Fruit fly (Drosophila melanogaster) whole organism, wandering third instar larva: ENCODE measurements around the gene Eig71Ee.

Source experiments
- Abd-B ChIP-seq: fragments of >200 bp; optimal IDR thresholded peaks from 2 replicates; lab custom pipeline; 2017; ENCODE audit warnings: missing biosample characterization, missing genetic modification characterization
- CG32264 ChIP-seq: fragments of 200-800 bp; sonication (Bioruptor generic); optimal IDR thresholded peaks from 2 replicates; lab custom pipeline; 2016; ENCODE audit warnings: missing biosample characterization, missing genetic modification characterization
- CG9705 ChIP-seq: fragments of 200-800 bp; sonication (Bioruptor generic); optimal IDR thresholded peaks from 2 replicates; lab custom pipeline; 2018; ENCODE audit warnings: missing biosample characterization, mild to moderate bottlenecking, missing genetic modification characterization
- CrebA ChIP-seq: fragments of 200-800 bp; sonication (Bioruptor generic); optimal IDR thresholded peaks from 2 replicates; lab custom pipeline; 2016; ENCODE audit warnings: missing biosample characterization, mild to moderate bottlenecking, missing genetic modification characterization, borderline replicate concordance
- Dfd ChIP-seq: fragments of >200 bp; optimal IDR thresholded peaks from 2 replicates; lab custom pipeline; 2017; ENCODE audit warnings: missing biosample characterization, missing genetic modification characterization
- GATAd ChIP-seq: sonication (Bioruptor generic); optimal IDR thresholded peaks from 2 replicates; lab custom pipeline; 2016; ENCODE audit warnings: missing biosample characterization, missing genetic modification characterization
- HLH106 ChIP-seq: fragments of 200-800 bp; optimal IDR thresholded peaks from 3 replicates; lab custom pipeline; 2019; ENCODE audit warnings: missing biosample characterization, mild to moderate bottlenecking, missing genetic modification characterization, moderate library complexity
- Hnf4 ChIP-seq: fragments of 200-800 bp; sonication (Bioruptor generic); optimal IDR thresholded peaks from 2 replicates; lab custom pipeline; 2016; ENCODE audit warnings: missing biosample characterization, mild to moderate bottlenecking, missing genetic modification characterization
- Hr83 ChIP-seq: fragments of 200-300 bp; sonication (Bioruptor generic); optimal IDR thresholded peaks from 2 replicates; lab custom pipeline; 2016; ENCODE audit warnings: missing biosample characterization, mild to moderate bottlenecking, missing genetic modification characterization, moderate library complexity; ENCODE audit not compliant: poor library complexity, severe bottlenecking
- Jra ChIP-seq: sonication (Bioruptor generic); optimal IDR thresholded peaks from 2 replicates; lab custom pipeline; 2016; ENCODE audit warnings: missing biosample characterization, missing genetic modification characterization
- Myc ChIP-seq: fragments of >200 bp; optimal IDR thresholded peaks from 2 replicates; lab custom pipeline; 2017
- OdsH ChIP-seq: fragments of 200-800 bp; sonication (Bioruptor generic); optimal IDR thresholded peaks from 2 replicates; lab custom pipeline; 2016; ENCODE audit warnings: missing biosample characterization, mild to moderate bottlenecking, missing genetic modification characterization
- Rel ChIP-seq, 2 experiments: fragments of 200-800 bp; sonication (Bioruptor generic) in 1 of 2; optimal IDR thresholded peaks; 2 replicates in 1 of 2; 3 replicates in 1 of 2; lab custom pipeline; 2016 to 2019; ENCODE audit warnings: mild to moderate bottlenecking in 2 of 2, missing biosample characterization in 2 of 2, missing genetic modification characterization in 2 of 2, moderate library complexity in 1 of 2
- Sp1 ChIP-seq: fragments of 200-800 bp; sonication (Bioruptor generic); optimal IDR thresholded peaks from 3 replicates; lab custom pipeline; 2019; ENCODE audit warnings: missing biosample characterization, mild to moderate bottlenecking, missing genetic modification characterization, moderate library complexity
- Vsx2 ChIP-seq: fragments of 200-300, 225-300 bp; sonication (Bioruptor generic); optimal IDR thresholded peaks from 2 replicates; lab custom pipeline; 2018; ENCODE audit warnings: missing biosample characterization, missing genetic modification characterization; ENCODE audit not compliant: partially characterized antibody
- brk ChIP-seq: fragments of 200-800 bp; sonication (Bioruptor generic); optimal IDR thresholded peaks from 2 replicates; lab custom pipeline; 2016; ENCODE audit warnings: missing biosample characterization, mild to moderate bottlenecking, missing genetic modification characterization
- dl ChIP-seq, 2 experiments: fragments of 175-275, 200-275 bp in 1 of 2; fragments of 200-275 bp in 1 of 2; sonication (Bioruptor generic); optimal IDR thresholded peaks; lab custom pipeline; 2018; ENCODE audit warnings: mild to moderate bottlenecking in 2 of 2, missing biosample characterization in 2 of 2, missing genetic modification characterization in 2 of 2, moderate library complexity in 2 of 2; ENCODE audit not compliant: partially characterized antibody in 2 of 2, insufficient read depth in 1 of 2
- dmrt93B ChIP-seq: fragments of 200-800 bp; sonication (Bioruptor generic); optimal IDR thresholded peaks from 2 replicates; lab custom pipeline; 2018; ENCODE audit warnings: missing biosample characterization, mild to moderate bottlenecking, missing genetic modification characterization
- dsf ChIP-seq: sonication (Bioruptor generic); optimal IDR thresholded peaks from 2 replicates; lab custom pipeline; 2016; ENCODE audit warnings: missing biosample characterization, missing genetic modification characterization, borderline replicate concordance
- ey ChIP-seq: fragments of 200-800 bp; sonication (Bioruptor generic); optimal IDR thresholded peaks from 2 replicates; lab custom pipeline; 2016; ENCODE audit warnings: missing biosample characterization, missing genetic modification characterization
- foxo ChIP-seq, 2 experiments: fragments of 200-800 bp; sonication (Bioruptor generic); optimal IDR thresholded peaks; 2 replicates in 1 of 2; 3 replicates in 1 of 2; lab custom pipeline; 2016 to 2017; ENCODE audit warnings: missing biosample characterization in 2 of 2, missing genetic modification characterization in 2 of 2
- fru ChIP-seq: fragments of 200-800 bp; sonication (Bioruptor generic); optimal IDR thresholded peaks from 3 replicates; lab custom pipeline; 2016; ENCODE audit warnings: missing biosample characterization, mild to moderate bottlenecking, missing genetic modification characterization
- h ChIP-seq: fragments of 200-800 bp; sonication (Bioruptor generic); optimal IDR thresholded peaks from 3 replicates; lab custom pipeline; 2016; ENCODE audit warnings: missing biosample characterization, mild to moderate bottlenecking, missing genetic modification characterization
- jim ChIP-seq: fragments of 175-275, 200-325 bp; sonication (Bioruptor generic); optimal IDR thresholded peaks from 2 replicates; lab custom pipeline; 2016; ENCODE audit warnings: missing biosample characterization, mild to moderate bottlenecking, missing genetic modification characterization
- lola ChIP-seq: fragments of >200 bp; optimal IDR thresholded peaks from 2 replicates; lab custom pipeline; 2017; ENCODE audit warnings: missing biosample characterization, missing genetic modification characterization
- pan ChIP-seq: fragments of >200 bp; optimal IDR thresholded peaks from 2 replicates; lab custom pipeline; 2017
- psq ChIP-seq: fragments of 200-800 bp; sonication (Bioruptor generic); optimal IDR thresholded peaks from 3 replicates; lab custom pipeline; 2017; ENCODE audit warnings: missing biosample characterization, mild to moderate bottlenecking, missing genetic modification characterization, moderate library complexity
- rgr ChIP-seq: fragments of 200-800 bp; sonication (Bioruptor generic); optimal IDR thresholded peaks from 3 replicates; lab custom pipeline; 2016; ENCODE audit warnings: missing biosample characterization, mild to moderate bottlenecking, missing genetic modification characterization
- sage ChIP-seq: fragments of 200-800 bp; sonication (Bioruptor generic); optimal IDR thresholded peaks from 2 replicates; lab custom pipeline; 2016; ENCODE audit warnings: missing biosample characterization, mild to moderate bottlenecking, missing genetic modification characterization
- sv ChIP-seq: fragments of 200-800 bp; sonication (Bioruptor generic); optimal IDR thresholded peaks from 3 replicates; lab custom pipeline; 2016; ENCODE audit warnings: missing biosample characterization, missing genetic modification characterization
- tai ChIP-seq: sonication (Bioruptor generic); optimal IDR thresholded peaks from 2 replicates; lab custom pipeline; 2016; ENCODE audit warnings: missing biosample characterization, missing genetic modification characterization
- usp ChIP-seq: fragments of >200 bp; optimal IDR thresholded peaks from 2 replicates; lab custom pipeline; 2017; ENCODE audit warnings: missing biosample characterization, missing genetic modification characterization
- woc ChIP-seq: sonication (Bioruptor generic); optimal IDR thresholded peaks from 2 replicates; lab custom pipeline; 2016; ENCODE audit warnings: missing biosample characterization, mild to moderate bottlenecking, missing genetic modification characterization

The Eig71Ee gene

DNA sequence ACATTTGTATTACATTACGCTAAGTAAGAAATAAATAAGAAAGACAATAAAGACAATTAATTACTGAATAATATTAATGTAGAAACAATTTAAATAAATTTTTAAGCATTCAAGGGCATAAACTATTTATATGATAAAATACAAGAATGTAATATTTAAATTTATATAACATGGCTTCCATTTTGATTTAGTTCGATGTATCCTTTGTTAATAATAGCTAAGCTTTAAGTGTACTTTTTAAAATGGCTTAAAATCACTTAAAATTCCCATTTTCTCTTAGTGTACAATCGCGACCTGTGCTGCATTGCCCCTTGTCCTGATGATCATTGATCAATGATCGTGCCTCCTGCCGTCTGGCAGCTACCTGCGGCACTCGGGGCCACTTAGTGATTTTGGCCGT is 14.6 kb upstream of the Eig71Ee start:
- TF ChIP-seq HLH106 (tag; lab: Kevin White, UChicago) (peak; percentile 54), dmrt93B (peak; percentile 40), foxo (GFP tag; optimal IDR thresholded peaks at IDR 0.05; lab: Kevin White, UChicago) (peak in 1 of 2 experiments; percentile 55), Hr83 (GFP tag; lab: Kevin White, UChicago) (no peak), CG9705 (GFP tag; lab: Kevin White, UChicago) (no peak), brk (GFP tag; lab: Kevin White, UChicago) (no peak), psq (GFP tag; lab: Kevin White, UChicago) (peak; percentile 54), Sp1 (GFP tag; lab: Kevin White, UChicago) (peak; percentile 71), rgr (GFP tag; lab: Kevin White, UChicago) (peak; percentile 56), fru (GFP tag; lab: Kevin White, UChicago) (peak; percentile 32), OdsH (GFP tag; lab: Kevin White, UChicago) (peak; percentile 65), h (GFP tag; lab: Kevin White, UChicago) (peak; percentile 25)

dm6 chr3L:15669939-15670338 is 14.1 kb upstream of the Eig71Ee start:
- TF ChIP-seq tai (GFP tag; lab: Kevin White, UChicago) = no peak
- no peak for TF ChIP-seq Hnf4 (GFP tag; lab: Kevin White, UChicago)
- TF ChIP-seq HLH106 (tag; lab: Kevin White, UChicago) = no peak
- no peak for TF ChIP-seq OdsH (GFP tag; lab: Kevin White, UChicago)
- TF ChIP-seq GATAd (GFP tag; lab: Kevin White, UChicago) = no peak
- no peak for TF ChIP-seq rgr (GFP tag; lab: Kevin White, UChicago)
- no peak for TF ChIP-seq psq (GFP tag; lab: Kevin White, UChicago)
- no peak for TF ChIP-seq Jra
- no peak for TF ChIP-seq ey (GFP tag; lab: Kevin White, UChicago)
- no peak for TF ChIP-seq usp (GFP tag; lab: Kevin White, UChicago)

- TF ChIP-seq sage (GFP tag; lab: Kevin White, UChicago) = no peak
- no peak for TF ChIP-seq jim
- TF ChIP-seq Myc = no peak
- no peak for TF ChIP-seq GATAd (GFP tag; lab: Kevin White, UChicago)
- TF ChIP-seq CG32264 (GFP tag; lab: Kevin White, UChicago) = no peak
- no peak for TF ChIP-seq dl (GFP tag; optimal IDR thresholded peaks at IDR 0.05; lab: Kevin White, UChicago; ENCODE audit: insufficient read depth in 1 of 2, partially characterized antibody in 2 of 2)
- no peak for TF ChIP-seq psq (GFP tag; lab: Kevin White, UChicago)
- TF ChIP-seq sv (GFP tag; lab: Kevin White, UChicago) = no peak
- TF ChIP-seq CrebA = no peak
- no peak for TF ChIP-seq brk (GFP tag; lab: Kevin White, UChicago)
- TF ChIP-seq pan = no peak
- no peak for TF ChIP-seq Hnf4 (GFP tag; lab: Kevin White, UChicago)
- no peak for TF ChIP-seq Dfd (GFP tag; lab: Kevin White, UChicago)
- no peak for TF ChIP-seq Jra
- no peak for TF ChIP-seq OdsH (GFP tag; lab: Kevin White, UChicago)
- TF ChIP-seq dsf = no peak
- TF ChIP-seq rgr (GFP tag; lab: Kevin White, UChicago) = no peak
- TF ChIP-seq Vsx2 (GFP tag; lab: Kevin White, UChicago) = no peak
- TF ChIP-seq fru (GFP tag; lab: Kevin White, UChicago) = no peak
These were observed 9.9 kb upstream of the Eig71Ee start for dm6 chr3L:15665741-15666140.

dm6 chr3L:15664199-15664794 is 8.5 kb upstream of the Eig71Ee start:
- no peak for TF ChIP-seq Hnf4 (GFP tag; lab: Kevin White, UChicago)
- no peak for TF ChIP-seq Myc
- no peak for TF ChIP-seq brk (GFP tag; lab: Kevin White, UChicago)
- no peak for TF ChIP-seq Abd-B (GFP tag; lab: Kevin White, UChicago)
- no peak for TF ChIP-seq dsf
- TF ChIP-seq ey (GFP tag; lab: Kevin White, UChicago) = no peak
- no peak for TF ChIP-seq lola
- TF ChIP-seq psq (GFP tag; lab: Kevin White, UChicago) = no peak
- TF ChIP-seq foxo (GFP tag; optimal IDR thresholded peaks at IDR 0.05; lab: Kevin White, UChicago) = no peak
- no peak for TF ChIP-seq woc (GFP tag; lab: Kevin White, UChicago)
- no peak for TF ChIP-seq sage (GFP tag; lab: Kevin White, UChicago)
- no peak for TF ChIP-seq sv (GFP tag; lab: Kevin White, UChicago)
- TF ChIP-seq GATAd (GFP tag; lab: Kevin White, UChicago) = no peak
- TF ChIP-seq CG9705 (GFP tag; lab: Kevin White, UChicago) = no peak
- TF ChIP-seq usp (GFP tag; lab: Kevin White, UChicago) = no peak
- no peak for TF ChIP-seq CG32264 (GFP tag; lab: Kevin White, UChicago)
- TF ChIP-seq dl (GFP tag; optimal IDR thresholded peaks at IDR 0.05; lab: Kevin White, UChicago; ENCODE audit: insufficient read depth in 1 of 2, partially characterized antibody in 2 of 2) = no peak
- no peak for TF ChIP-seq Rel (GFP tag; optimal IDR thresholded peaks at IDR 0.05; lab: Kevin White, UChicago)
- TF ChIP-seq Rel (tag; optimal IDR thresholded peaks at IDR 0.05; lab: Kevin White, UChicago) = no peak
- no peak for TF ChIP-seq Jra
